Fruit fly (Drosophila melanogaster) S2 (cell line): Measurements from ENCODE around the gene ab.
A peak's percentile ranks its signal among the peaks of the same experiment; 100 is the strongest.

Experiments used
- CG8478 ChIP-seq: fragments of >200 bp; optimal IDR thresholded peaks from 2 replicates; lab custom pipeline; 2018
- CTCF ChIP-seq, 2 experiments: fragments of >200 bp; optimal IDR thresholded peaks; 2 replicates each; lab custom pipeline; 2018

Gene ab

DNA sequence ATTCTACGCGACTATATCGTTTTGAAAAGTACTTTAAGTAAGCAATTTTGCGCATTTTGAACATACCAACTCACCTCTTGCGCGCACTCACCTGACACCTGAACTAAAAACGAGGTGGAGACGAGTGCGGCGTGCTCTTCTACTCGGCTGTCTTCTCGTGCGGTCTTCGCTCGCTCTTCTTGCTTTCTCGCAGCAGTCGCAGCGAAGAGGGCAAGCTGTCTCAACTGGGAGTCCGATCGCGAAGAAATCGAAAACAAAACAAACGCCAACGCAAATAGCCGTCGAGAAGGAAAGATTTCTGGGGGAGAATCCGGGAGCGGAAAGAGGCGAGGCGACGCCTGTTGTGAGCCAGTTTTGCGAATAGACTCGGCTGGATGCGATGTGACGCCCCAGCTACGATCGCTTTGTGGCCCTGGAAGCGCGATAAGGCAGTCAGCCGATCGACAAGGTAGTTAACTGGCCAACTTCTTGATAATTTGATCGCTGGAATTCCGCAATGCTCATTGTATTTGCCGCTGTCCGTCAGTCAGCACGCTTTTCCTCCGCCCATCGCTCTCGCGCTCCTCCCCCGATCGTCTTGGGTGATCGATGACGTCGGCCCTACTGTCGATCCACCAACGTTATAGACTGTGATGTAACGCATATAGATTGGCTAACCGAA is 61.3 kb downstream of the ab start:
- no peak for TF ChIP-seq CG8478 (lab: Kevin White, UChicago)
- TF ChIP-seq CTCF (optimal IDR thresholded peaks at IDR 0.05; lab: Kevin White, UChicago), result no peak

DNA sequence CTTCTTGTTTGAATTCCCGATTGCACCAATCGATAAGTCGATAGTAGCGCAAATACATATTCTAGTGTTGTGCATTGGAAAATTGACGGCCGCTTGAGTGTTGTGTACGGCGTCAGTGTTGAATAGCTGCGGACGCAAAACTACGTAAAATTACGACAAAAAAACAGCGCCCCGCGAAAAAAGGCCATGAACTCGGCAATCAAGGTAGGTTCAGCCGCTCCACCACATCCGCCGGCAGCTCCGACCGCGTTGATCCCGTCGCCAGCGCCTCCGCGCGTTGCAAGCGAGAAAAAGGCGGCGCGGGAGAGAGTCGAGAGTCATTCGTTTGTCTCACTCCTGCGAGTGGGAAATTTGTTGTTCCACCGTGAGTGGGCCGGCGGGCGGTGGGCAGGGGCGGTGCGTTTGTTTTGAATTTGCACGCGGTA is 67.5 kb downstream of the ab start, which contains the start of gene CG33695:
CG33695 (plus strand) TSS at position 95 of the 425 bp plus-strand sequence.
- TF ChIP-seq CTCF (optimal IDR thresholded peaks at IDR 0.05; lab: Kevin White, UChicago), result peak; percentile 3 to 27
- TF ChIP-seq CG8478 (lab: Kevin White, UChicago), result no peak

DNA sequence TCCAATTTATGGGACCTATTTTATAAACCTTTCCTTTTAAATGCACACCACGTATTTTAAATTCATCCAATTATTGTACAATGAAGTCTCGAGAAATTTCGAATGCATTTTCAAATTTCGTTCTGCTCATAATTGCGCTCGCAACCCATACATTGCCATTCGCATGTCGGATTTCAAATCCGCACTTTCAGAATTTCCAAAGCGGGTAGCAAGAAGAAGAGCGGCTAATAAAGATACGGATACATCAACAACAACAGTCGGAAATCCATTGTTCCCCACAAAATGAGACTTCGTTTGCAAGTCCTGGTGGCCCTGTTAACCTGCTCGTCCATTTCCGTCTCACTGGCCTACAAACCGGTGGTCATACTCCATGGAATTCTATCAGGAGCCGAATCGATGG is 69.6 kb downstream of the ab start, which contains the start of gene Ppt2:
Ppt2 (plus strand) TSS at position 209 of the 400 bp plus-strand sequence.
- TF ChIP-seq CTCF (optimal IDR thresholded peaks at IDR 0.05; lab: Kevin White, UChicago), result peak in 1 of 2 experiments; percentile 25
- TF ChIP-seq CG8478 (lab: Kevin White, UChicago), result no peak

DNA sequence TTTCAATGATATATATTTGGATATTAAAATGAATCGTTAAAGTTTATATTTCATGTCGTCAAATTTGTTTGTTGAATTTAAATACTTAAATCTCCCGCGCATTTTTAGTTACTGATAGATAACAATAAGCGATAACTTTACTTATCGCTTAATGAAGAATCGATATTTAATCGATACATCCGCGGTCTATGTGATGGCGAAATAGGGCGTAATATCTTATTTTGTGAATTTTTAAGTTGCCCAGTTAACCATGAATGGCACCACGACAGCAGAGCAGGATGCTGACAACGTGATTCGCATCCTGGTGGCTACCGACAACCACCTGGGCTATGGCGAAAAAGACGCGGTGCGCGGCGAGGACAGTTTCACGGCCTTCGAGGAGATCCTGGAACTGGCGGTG is 71.5 kb downstream of the ab start, which contains the start of gene mre11:
mre11 (plus strand) TSS at position 161 of the 400 bp plus-strand sequence.
- no peak for TF ChIP-seq CG8478 (lab: Kevin White, UChicago)
- no peak for TF ChIP-seq CTCF (optimal IDR thresholded peaks at IDR 0.05; lab: Kevin White, UChicago)

DNA sequence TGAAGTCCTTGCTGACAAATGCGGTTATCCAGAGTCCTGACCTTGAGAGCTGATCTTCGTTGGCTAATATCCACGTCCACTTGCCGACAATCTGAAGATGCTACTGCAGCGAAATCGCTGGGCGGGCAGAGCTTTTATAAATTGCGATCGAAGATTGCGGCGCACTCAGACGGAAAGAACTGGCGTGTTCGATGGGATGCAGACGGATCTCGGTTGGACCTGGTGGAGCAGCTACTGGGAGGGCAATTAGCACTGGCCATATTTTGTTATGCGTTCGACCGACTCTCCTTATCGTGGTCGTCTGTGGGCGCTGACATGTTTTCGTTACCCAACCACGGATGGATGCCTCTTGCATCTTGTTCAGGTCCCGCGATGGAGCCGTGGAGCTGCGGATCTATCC is 75.1 kb downstream of the ab start, which contains the start of gene Osi21:
Osi21 (minus strand) TSS at position 101 of the 400 bp plus-strand sequence.
- TF ChIP-seq CG8478 (lab: Kevin White, UChicago) (no peak), CTCF (optimal IDR thresholded peaks at IDR 0.05; lab: Kevin White, UChicago) (no peak)

DNA sequence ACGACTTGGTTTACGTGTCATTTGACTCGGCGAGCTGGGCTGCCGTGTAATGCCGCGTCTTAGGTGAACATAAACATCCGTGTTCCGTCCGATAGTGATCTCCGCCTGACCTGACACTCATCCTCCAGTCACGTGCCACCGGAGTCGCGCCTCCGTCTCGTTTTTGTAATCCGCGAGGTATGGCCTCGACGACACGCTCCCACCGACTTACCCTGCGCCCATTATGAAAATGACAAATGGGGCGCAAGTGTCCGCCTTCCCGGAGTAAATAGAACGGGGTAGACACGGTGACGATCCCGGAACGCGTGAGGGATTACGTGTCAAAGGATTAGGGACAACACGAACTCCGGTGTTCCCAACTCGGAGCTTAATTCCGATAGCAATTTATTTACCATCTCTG is 85.3 kb downstream of the ab start:
- TF ChIP-seq CG8478 (lab: Kevin White, UChicago), result no peak

DNA sequence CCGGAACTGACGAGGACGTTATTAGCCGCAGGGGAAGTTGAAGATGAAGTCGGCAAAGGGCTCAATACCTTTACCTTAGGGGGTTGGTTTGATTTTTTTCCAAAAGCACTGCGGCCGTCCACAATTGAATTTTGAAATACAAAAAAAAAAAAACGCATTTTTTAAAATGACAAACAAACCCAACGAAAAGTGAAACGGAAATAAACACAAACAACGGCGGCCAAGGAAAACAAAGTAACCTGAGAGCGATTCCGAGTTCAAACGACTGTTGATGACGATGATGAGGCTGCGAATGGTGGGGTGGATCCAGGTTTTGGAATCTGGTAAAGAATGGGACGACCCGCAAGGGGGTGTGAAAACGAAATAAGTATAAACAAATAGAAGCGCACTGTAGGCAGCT is 86.0 kb downstream of the ab start:
- TF ChIP-seq CTCF (optimal IDR thresholded peaks at IDR 0.05; lab: Kevin White, UChicago) (no peak), CG8478 (lab: Kevin White, UChicago) (no peak)

DNA sequence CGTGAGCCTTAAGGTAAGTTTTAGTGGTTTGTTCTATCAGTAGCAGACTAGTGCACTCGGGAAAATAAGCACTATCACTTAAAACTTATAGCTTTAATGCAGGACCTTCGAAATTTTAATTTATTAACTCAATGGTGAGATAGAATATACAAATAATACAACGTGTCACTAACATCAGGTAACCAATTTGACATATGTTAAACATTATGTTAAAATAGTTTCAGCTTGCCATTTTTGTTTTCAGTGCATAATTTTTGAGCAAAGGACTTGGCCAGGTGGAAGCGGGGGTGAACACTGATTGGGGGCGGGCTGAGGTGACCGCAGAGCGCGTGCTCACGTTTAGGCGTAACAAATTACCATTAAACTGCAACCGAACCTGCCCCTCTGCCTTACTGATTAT is 92.0 kb downstream of the ab start:
- no peak for TF ChIP-seq CG8478 (lab: Kevin White, UChicago)
- TF ChIP-seq CTCF (optimal IDR thresholded peaks at IDR 0.05; lab: Kevin White, UChicago), result no peak

DNA sequence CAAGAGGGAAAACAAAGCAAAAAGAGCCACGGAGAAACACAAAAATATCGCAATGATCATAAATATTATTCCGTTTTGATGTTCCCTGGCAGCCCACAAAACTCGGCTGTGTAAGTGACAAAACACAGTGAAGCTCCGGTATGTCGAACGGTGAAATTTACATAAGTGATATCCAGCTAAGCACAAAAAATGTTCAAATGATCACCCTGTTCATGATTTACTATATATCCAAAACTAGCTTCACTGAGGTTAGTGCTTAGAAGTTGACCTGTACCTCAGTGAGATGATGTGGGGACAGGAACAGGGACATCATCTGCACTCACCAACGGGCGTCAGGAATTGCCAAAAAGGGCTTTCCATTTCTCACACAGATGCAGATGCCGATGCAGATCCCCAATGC is 95.6 kb downstream of the ab start:
- TF ChIP-seq CTCF (optimal IDR thresholded peaks at IDR 0.05; lab: Kevin White, UChicago), result no peak

DNA sequence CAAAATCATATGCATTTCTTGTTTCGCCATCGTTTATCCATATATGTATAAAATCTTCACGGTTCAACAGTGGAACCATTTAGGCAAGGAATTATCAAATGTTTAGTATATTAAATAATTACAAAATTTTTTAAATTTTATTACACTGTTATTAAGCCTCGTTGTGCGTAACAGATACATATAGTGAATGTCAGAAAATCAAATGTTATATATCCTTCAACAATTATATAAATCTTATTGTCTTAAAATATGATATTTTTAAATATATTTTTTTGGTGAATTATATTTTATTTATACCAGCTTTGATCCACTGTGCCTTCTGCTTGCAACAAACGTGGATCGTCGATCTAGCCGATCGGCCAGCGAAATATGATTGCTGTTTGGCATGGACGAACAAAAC is 96.6 kb downstream of the ab start:
- TF ChIP-seq CTCF (optimal IDR thresholded peaks at IDR 0.05; lab: Kevin White, UChicago) (no peak), CG8478 (lab: Kevin White, UChicago) (no peak)

DNA sequence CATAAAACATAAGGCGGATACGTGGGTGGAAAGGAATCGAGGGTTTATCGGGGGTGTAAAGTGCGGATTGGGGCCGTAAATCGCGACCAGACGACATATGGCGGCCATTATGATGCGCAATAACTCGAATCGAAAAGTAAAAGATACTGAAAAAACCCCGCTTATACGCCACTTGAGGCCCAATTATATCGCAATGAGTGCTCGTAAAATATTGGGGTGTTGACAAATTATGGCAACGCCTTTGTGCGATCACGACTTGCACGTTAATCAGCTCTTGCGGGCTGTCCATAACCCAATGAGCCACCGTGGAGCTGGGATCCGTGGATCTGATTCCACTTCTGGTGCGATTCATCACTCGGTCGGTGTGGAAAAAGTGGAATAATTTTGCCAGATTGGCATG is 99.3 kb downstream of the ab start:
- TF ChIP-seq CTCF (optimal IDR thresholded peaks at IDR 0.05; lab: Kevin White, UChicago) (no peak), CG8478 (lab: Kevin White, UChicago) (no peak)
